Fruit fly (Drosophila melanogaster): ENCODE measurements around the gene Cnep1r1.

Cnep1r1 gene

DNA sequence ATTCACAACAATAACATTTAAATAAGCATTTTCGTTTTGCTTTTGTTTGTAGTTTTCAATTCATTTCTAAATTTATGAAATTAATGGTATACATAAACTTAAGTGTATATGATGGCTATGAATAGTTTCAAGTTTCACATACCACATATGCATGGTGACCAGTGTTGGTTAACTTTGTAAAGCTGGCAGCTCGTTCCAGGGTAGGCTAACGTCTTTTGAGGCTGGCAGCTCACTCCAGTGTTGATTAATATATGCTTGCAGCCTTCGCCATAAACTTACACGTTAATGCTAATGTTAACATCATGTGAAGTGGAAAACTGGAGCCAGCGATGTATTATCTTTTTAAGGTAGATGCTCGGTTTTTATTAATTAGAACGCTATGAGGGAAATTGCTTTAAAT is 36.4 kb downstream of the Cnep1r1 start:
- TF ChIP-seq CG31627 (GFP tag; optimal IDR thresholded peaks at IDR 0.05) (no peak), CG3919 (GFP tag; optimal IDR thresholded peaks at IDR 0.05) (no peak), Ets96B (tag; optimal IDR thresholded peaks at IDR 0.05) (no peak), CG15336 (GFP tag; IDR thresholded peaks at IDR 0.05) (no peak), OdsH (GFP tag; optimal IDR thresholded peaks at IDR 0.05) (no peak), Hr38 (GFP tag; optimal IDR thresholded peaks at IDR 0.05) (no peak), Eip78C (GFP tag) (no peak), Sox14 (GFP tag; optimal IDR thresholded peaks at IDR 0.05) (no peak)
